Worm (Caenorhabditis elegans) whole organism, L2 larva: ENCODE results near the gene C12D5.4.

Experiments used
- C34F6.9 ChIP-seq: fragments of 150-350 bp; optimal IDR thresholded peaks from 2 replicates; lab custom pipeline; 2014; ENCODE audit warnings: missing biosample characterization, missing genetic modification characterization
- F13H6.1 ChIP-seq: sonication (generic microtip); optimal IDR thresholded peaks from 2 replicates; lab custom pipeline; 2016; ENCODE audit warnings: missing genetic modification characterization, missing compliant biosample characterization
- R02D3.7 ChIP-seq: fragments of 150-350 bp; optimal IDR thresholded peaks from 2 replicates; lab custom pipeline; 2014; ENCODE audit warnings: missing biosample characterization, missing genetic modification characterization
- Y55F3AM.14 ChIP-seq: fragments of 200-800 bp; sonication (Bioruptor generic); optimal IDR thresholded peaks from 2 replicates; lab custom pipeline; 2018; ENCODE audit warnings: mild to moderate bottlenecking, missing genetic modification characterization, missing compliant biosample characterization
- ZK546.5 ChIP-seq: sonication (generic microtip); optimal IDR thresholded peaks from 2 replicates; lab custom pipeline; 2017; ENCODE audit warnings: missing biosample characterization, missing genetic modification characterization
- alr-1 ChIP-seq: fragments of 150-350 bp; optimal IDR thresholded peaks from 2 replicates; lab custom pipeline; 2014; ENCODE audit warnings: missing biosample characterization, missing genetic modification characterization
- blmp-1 ChIP-seq: sonication (generic microtip); optimal IDR thresholded peaks from 2 replicates; lab custom pipeline; 2017; ENCODE audit warnings: missing genetic modification characterization, mild to moderate bottlenecking, missing compliant biosample characterization, antibody characterized with exemption, moderate library complexity; ENCODE audit not compliant: insufficient read depth
- ceh-16 ChIP-seq: fragments of 150-350 bp; optimal IDR thresholded peaks from 2 replicates; lab custom pipeline; 2014; ENCODE audit warnings: missing biosample characterization, missing genetic modification characterization
- ceh-82 ChIP-seq: fragments of 150-350 bp; optimal IDR thresholded peaks from 2 replicates; lab custom pipeline; 2014; ENCODE audit warnings: missing biosample characterization, missing genetic modification characterization
- crh-2 ChIP-seq: sonication (generic microtip); optimal IDR thresholded peaks from 2 replicates; lab custom pipeline; 2017; ENCODE audit warnings: missing biosample characterization, missing genetic modification characterization
- dmd-4 ChIP-seq: sonication (generic microtip); optimal IDR thresholded peaks from 2 replicates; lab custom pipeline; 2017; ENCODE audit warnings: missing biosample characterization, missing genetic modification characterization
- elt-1 ChIP-seq: fragments of 150-350 bp; optimal IDR thresholded peaks from 2 replicates; lab custom pipeline; 2014; ENCODE audit warnings: missing biosample characterization, missing genetic modification characterization
- elt-3 ChIP-seq: sonication (generic microtip); optimal IDR thresholded peaks from 2 replicates; lab custom pipeline; 2017; ENCODE audit warnings: missing biosample characterization, missing genetic modification characterization
- fos-1 ChIP-seq: fragments of 150-350 bp; optimal IDR thresholded peaks from 2 replicates; lab custom pipeline; 2014; ENCODE audit warnings: missing biosample characterization, missing genetic modification characterization
- lin-11 ChIP-seq: fragments of 150-350 bp; sonication (generic microtip); optimal IDR thresholded peaks from 2 replicates; lab custom pipeline; 2014; ENCODE audit warnings: missing biosample characterization, missing genetic modification characterization, inconsistent platforms, mixed read lengths
- lin-39 ChIP-seq: fragments of 150-350 bp; optimal IDR thresholded peaks from 2 replicates; lab custom pipeline; 2014; ENCODE audit warnings: missing biosample characterization, missing genetic modification reagents, missing genetic modification characterization
- mab-5 ChIP-seq: fragments of 150-350 bp; optimal IDR thresholded peaks from 2 replicates; lab custom pipeline; 2014; ENCODE audit warnings: missing biosample characterization, missing genetic modification characterization
- mbf-1 ChIP-seq: sonication (generic microtip); optimal IDR thresholded peaks from 2 replicates; lab custom pipeline; 2017; ENCODE audit warnings: missing biosample characterization, missing genetic modification characterization
- nhr-11 ChIP-seq: fragments of 150-350 bp; optimal IDR thresholded peaks from 2 replicates; lab custom pipeline; 2014; ENCODE audit warnings: missing biosample characterization, missing genetic modification characterization
- nhr-12 ChIP-seq: fragments of 150-350 bp; optimal IDR thresholded peaks from 2 replicates; lab custom pipeline; 2014; ENCODE audit warnings: missing biosample characterization, missing genetic modification characterization
- nhr-129 ChIP-seq: fragments of 150-350 bp; optimal IDR thresholded peaks from 2 replicates; lab custom pipeline; 2014; ENCODE audit warnings: missing biosample characterization, missing genetic modification characterization
- nhr-21 ChIP-seq: fragments of 150-350 bp; optimal IDR thresholded peaks from 2 replicates; lab custom pipeline; 2014; ENCODE audit warnings: missing biosample characterization, missing genetic modification characterization
- nhr-23 ChIP-seq: fragments of 150-350 bp; optimal IDR thresholded peaks from 2 replicates; lab custom pipeline; 2014; ENCODE audit warnings: missing biosample characterization, missing genetic modification reagents, missing genetic modification characterization
- nhr-237 ChIP-seq: fragments of 150-350 bp; optimal IDR thresholded peaks from 2 replicates; lab custom pipeline; 2014; ENCODE audit warnings: missing biosample characterization, missing genetic modification characterization
- nhr-6 ChIP-seq: fragments of 150-350 bp; optimal IDR thresholded peaks from 2 replicates; lab custom pipeline; 2014; ENCODE audit warnings: missing biosample characterization, missing genetic modification characterization
- nhr-77 ChIP-seq: fragments of 150-350 bp; optimal IDR thresholded peaks from 2 replicates; lab custom pipeline; 2014; ENCODE audit warnings: missing biosample characterization, missing genetic modification characterization
- peb-1 ChIP-seq: fragments of 150-350 bp; optimal IDR thresholded peaks from 2 replicates; lab custom pipeline; 2014; ENCODE audit warnings: missing biosample characterization, missing genetic modification characterization
- skn-1 ChIP-seq: sonication (generic microtip); optimal IDR thresholded peaks from 2 replicates; lab custom pipeline; 2017; ENCODE audit warnings: missing biosample characterization, missing genetic modification characterization
- sma-3 ChIP-seq: sonication (generic microtip); optimal IDR thresholded peaks from 2 replicates; lab custom pipeline; 2016; ENCODE audit warnings: missing genetic modification reagents, missing genetic modification characterization, missing compliant biosample characterization
- snpc-4 ChIP-seq: fragments of 150-350 bp; optimal IDR thresholded peaks from 2 replicates; lab custom pipeline; 2014; ENCODE audit warnings: missing biosample characterization, missing genetic modification characterization
- unc-39 ChIP-seq: fragments of 150-350 bp; optimal IDR thresholded peaks from 2 replicates; lab custom pipeline; 2014; ENCODE audit warnings: missing biosample characterization, missing genetic modification characterization
- unc-62 ChIP-seq: fragments of 150-350 bp; optimal IDR thresholded peaks from 2 replicates; lab custom pipeline; 2014; ENCODE audit warnings: missing biosample characterization, missing genetic modification reagents, missing genetic modification characterization
- zag-1 ChIP-seq: fragments of 150-350 bp; optimal IDR thresholded peaks from 2 replicates; lab custom pipeline; 2014; ENCODE audit warnings: missing biosample characterization, missing genetic modification characterization
- ztf-1 ChIP-seq: fragments of 200-800 bp; sonication (Bioruptor generic); conservative IDR thresholded peaks from 2 replicates; pipeline ENCODE4 v1.3.6; 2022; ENCODE audit warnings: missing genetic modification characterization, missing compliant biosample characterization
- ztf-11 ChIP-seq: sonication (generic microtip); optimal IDR thresholded peaks from 2 replicates; lab custom pipeline; 2017; ENCODE audit warnings: missing biosample characterization, missing genetic modification characterization
- ztf-4 ChIP-seq: fragments of 150-350 bp; optimal IDR thresholded peaks from 2 replicates; lab custom pipeline; 2014; ENCODE audit warnings: missing biosample characterization, missing genetic modification characterization

C12D5.4 gene

ce11 chrV:7672258-7672657 lies at the start of gene C12D5.4:
Gene C12D5.4 (plus strand): TSS chrV:7672558.
- TF ChIP-seq dmd-4 (tag; lab: Kevin White, UChicago): no peak
- TF ChIP-seq nhr-6: no peak
- no peak for TF ChIP-seq ztf-1 (GFP tag; lab: Robert Waterston, UW)
- no peak for TF ChIP-seq snpc-4 (tag; lab: Kevin White, UChicago)
- no peak for TF ChIP-seq sma-3 (GFP tag; lab: Kevin White, UChicago)
- TF ChIP-seq nhr-129: no peak
- no peak for TF ChIP-seq mab-5 (tag; lab: Kevin White, UChicago)
- TF ChIP-seq R02D3.7: no peak
- no peak for TF ChIP-seq nhr-23 (tag; lab: Kevin White, UChicago)
- no peak for TF ChIP-seq zag-1
- no peak for TF ChIP-seq unc-62 (GFP tag; lab: Kevin White, UChicago)
- no peak for TF ChIP-seq unc-39
- TF ChIP-seq blmp-1 (tag; lab: Kevin White, UChicago): no peak
- no peak for TF ChIP-seq ztf-11 (tag; lab: Kevin White, UChicago)

ce11 chrV:7624152-7624551 lies 48.2 kb upstream of the C12D5.4 start, which contains the start of gene C50E3.13:
Gene C50E3.13 (minus strand): TSS chrV:7624252.
- no peak for TF ChIP-seq ceh-16 (tag; lab: Kevin White, UChicago)
- TF ChIP-seq crh-2: no peak
- TF ChIP-seq nhr-12 (tag; lab: Kevin White, UChicago): no peak
- TF ChIP-seq nhr-23 (tag; lab: Kevin White, UChicago): no peak
- no peak for TF ChIP-seq nhr-21
- no peak for TF ChIP-seq nhr-6
- no peak for TF ChIP-seq fos-1 (tag; lab: Kevin White, UChicago)
- TF ChIP-seq nhr-129: no peak
- TF ChIP-seq nhr-77 (tag; lab: Kevin White, UChicago): no peak

ce11 chrV:7624652-7625051 lies 47.7 kb upstream of the C12D5.4 start, which contains the start of gene grsp-4:
Gene grsp-4 (plus strand): TSS chrV:7624952.
- TF ChIP-seq mab-5 (tag; lab: Kevin White, UChicago) (no peak), C34F6.9 (tag; lab: Kevin White, UChicago) (no peak), fos-1 (tag; lab: Kevin White, UChicago) (no peak), R02D3.7 (no peak), Y55F3AM.14 (GFP tag; lab: Kevin White, UChicago) (no peak), ztf-1 (GFP tag; lab: Robert Waterston, UW) (no peak), nhr-11 (tag; lab: Kevin White, UChicago) (no peak), ZK546.5 (tag; lab: Kevin White, UChicago) (no peak), alr-1 (tag; lab: Kevin White, UChicago) (no peak), nhr-12 (tag; lab: Kevin White, UChicago) (no peak), elt-3 (tag; lab: Kevin White, UChicago) (no peak), sma-3 (GFP tag; lab: Kevin White, UChicago) (no peak), skn-1 (tag; lab: Kevin White, UChicago) (no peak), blmp-1 (tag; lab: Kevin White, UChicago) (no peak), lin-11 (tag; lab: Kevin White, UChicago) (no peak), peb-1 (tag; lab: Kevin White, UChicago) (no peak), dmd-4 (tag; lab: Kevin White, UChicago) (no peak), nhr-21 (no peak), lin-39 (tag; lab: Kevin White, UChicago) (no peak), ceh-16 (tag; lab: Kevin White, UChicago) (no peak)
- TF ChIP-seq, all 48 proteins: peak for 0

- TF ChIP-seq nhr-21: peak; percentile 24
- TF ChIP-seq F13H6.1 (tag; lab: Kevin White, UChicago): no peak
- no peak for TF ChIP-seq skn-1 (tag; lab: Kevin White, UChicago)
Observed at ce11 chrV:7626550-7626949, 45.8 kb upstream of the C12D5.4 start, which contains the start of gene F07C4.6. Gene F07C4.6 (plus strand): TSS chrV:7626850.

ce11 chrV:7629504-7629903 lies 42.9 kb upstream of the C12D5.4 start, which contains the start of gene srd-30:
Gene srd-30 (plus strand): TSS chrV:7629804.
- TF ChIP-seq ceh-16 (tag; lab: Kevin White, UChicago) (no peak), C34F6.9 (tag; lab: Kevin White, UChicago) (no peak), alr-1 (tag; lab: Kevin White, UChicago) (no peak), skn-1 (tag; lab: Kevin White, UChicago) (no peak), unc-62 (GFP tag; lab: Kevin White, UChicago) (no peak), nhr-237 (tag; lab: Kevin White, UChicago) (no peak), elt-3 (tag; lab: Kevin White, UChicago) (no peak), nhr-6 (no peak), Y55F3AM.14 (GFP tag; lab: Kevin White, UChicago) (no peak), nhr-23 (tag; lab: Kevin White, UChicago) (no peak), ceh-82 (no peak), elt-1 (tag; lab: Kevin White, UChicago) (no peak), ztf-4 (no peak), mab-5 (tag; lab: Kevin White, UChicago) (no peak), peb-1 (tag; lab: Kevin White, UChicago) (no peak), ztf-1 (GFP tag; lab: Robert Waterston, UW) (no peak), R02D3.7 (no peak), crh-2 (no peak), mbf-1 (tag; lab: Kevin White, UChicago) (no peak)
- TF ChIP-seq, all 48 proteins: peak for 0
